Worm (Caenorhabditis elegans) whole organism, mixed stage, embryonic: ENCODE data around the gene eef-1A.2.

Experiments
- M03D4.4 ChIP-seq: sonication (generic microtip); optimal IDR thresholded peaks from 2 replicates; lab custom pipeline; 2017; ENCODE audit warnings: mild to moderate bottlenecking, missing genetic modification characterization, missing compliant biosample characterization
- bed-3 ChIP-seq: fragments of 200-800 bp; sonication (Bioruptor generic); optimal IDR thresholded peaks from 3 replicates; lab custom pipeline; 2018; ENCODE audit warnings: mild to moderate bottlenecking, missing genetic modification characterization, moderate library complexity, missing compliant biosample characterization
- blmp-1 ChIP-seq: fragments of 150-350 bp; optimal IDR thresholded peaks from 2 replicates; lab custom pipeline; 2014; ENCODE audit warnings: missing biosample characterization, missing genetic modification characterization
- ceh-39 ChIP-seq: fragments of 150-350 bp; optimal IDR thresholded peaks from 2 replicates; lab custom pipeline; 2014; ENCODE audit warnings: missing biosample characterization, missing genetic modification characterization
- ceh-43 ChIP-seq: fragments of 200-800 bp; sonication (Bioruptor generic); optimal IDR thresholded peaks from 2 replicates; lab custom pipeline; 2018; ENCODE audit warnings: mild to moderate bottlenecking, missing genetic modification characterization, moderate library complexity, missing compliant biosample characterization
- ceh-83 ChIP-seq: fragments of 200-800 bp; sonication (Bioruptor generic); optimal IDR thresholded peaks from 2 replicates; lab custom pipeline; 2018; ENCODE audit warnings: mild to moderate bottlenecking, missing genetic modification characterization, missing compliant biosample characterization
- ces-1 ChIP-seq: fragments of 150-350 bp; optimal IDR thresholded peaks from 2 replicates; lab custom pipeline; 2014; ENCODE audit warnings: missing biosample characterization, missing genetic modification reagents, missing genetic modification characterization
- cnd-1 ChIP-seq: fragments of 200-800 bp; sonication (Bioruptor generic); optimal IDR thresholded peaks from 2 replicates; lab custom pipeline; 2018; ENCODE audit warnings: mild to moderate bottlenecking, missing genetic modification characterization, missing compliant biosample characterization
- drap-1 ChIP-seq: fragments of 200-800 bp; sonication (Bioruptor generic); optimal IDR thresholded peaks from 3 replicates; lab custom pipeline; 2018; ENCODE audit warnings: mild to moderate bottlenecking, missing genetic modification characterization, missing compliant biosample characterization
- elt-1 ChIP-seq: sonication (generic microtip); optimal IDR thresholded peaks from 2 replicates; lab custom pipeline; 2017; ENCODE audit warnings: missing genetic modification characterization, mild to moderate bottlenecking, missing compliant biosample characterization, antibody characterized with exemption, moderate library complexity, borderline replicate concordance; ENCODE audit not compliant: insufficient read depth
- elt-3 ChIP-seq: fragments of 150-350 bp; optimal IDR thresholded peaks from 2 replicates; lab custom pipeline; 2014; ENCODE audit warnings: missing biosample characterization, missing genetic modification characterization
- ham-2 ChIP-seq: fragments of 200-800 bp; sonication (Bioruptor generic); optimal IDR thresholded peaks from 2 replicates; lab custom pipeline; 2018; ENCODE audit warnings: mild to moderate bottlenecking, missing genetic modification characterization, missing compliant biosample characterization
- hlh-1 ChIP-seq: fragments of 150-350 bp; optimal IDR thresholded peaks from 2 replicates; lab custom pipeline; 2014; ENCODE audit warnings: missing biosample characterization, missing genetic modification reagents, missing genetic modification characterization
- lin-13 ChIP-seq: fragments of 150-350 bp; optimal IDR thresholded peaks from 2 replicates; lab custom pipeline; 2014; ENCODE audit warnings: missing biosample characterization, missing genetic modification characterization
- lin-32 ChIP-seq: fragments of 200-800 bp; sonication (Bioruptor generic); optimal IDR thresholded peaks from 2 replicates; lab custom pipeline; 2018; ENCODE audit warnings: mild to moderate bottlenecking, missing genetic modification characterization, missing compliant biosample characterization
- lsy-2 ChIP-seq: fragments of 150-350 bp; optimal IDR thresholded peaks from 2 replicates; lab custom pipeline; 2014; ENCODE audit warnings: missing biosample characterization, missing genetic modification characterization
- mab-5 ChIP-seq: fragments of 150-350 bp; optimal IDR thresholded peaks from 2 replicates; lab custom pipeline; 2014; ENCODE audit warnings: missing biosample characterization, missing genetic modification characterization
- mep-1 ChIP-seq: fragments of 150-350 bp; optimal IDR thresholded peaks from 2 replicates; lab custom pipeline; 2017; ENCODE audit warnings: missing biosample characterization, missing genetic modification reagents, missing genetic modification characterization, inconsistent platforms
- mls-2 ChIP-seq: sonication (generic microtip); optimal IDR thresholded peaks from 2 replicates; lab custom pipeline; 2016; ENCODE audit warnings: mild to moderate bottlenecking, missing genetic modification characterization, moderate library complexity, missing compliant biosample characterization
- nhr-12 ChIP-seq: fragments of 150-350 bp; optimal IDR thresholded peaks from 2 replicates; lab custom pipeline; 2014; ENCODE audit warnings: missing biosample characterization, missing genetic modification characterization
- nhr-2 ChIP-seq: fragments of 150-350 bp; optimal IDR thresholded peaks from 2 replicates; lab custom pipeline; 2014; ENCODE audit warnings: missing biosample characterization, missing genetic modification characterization
- nhr-237 ChIP-seq: fragments of 150-350 bp; optimal IDR thresholded peaks from 2 replicates; lab custom pipeline; 2014; ENCODE audit warnings: missing biosample characterization, missing genetic modification characterization
- nhr-28 ChIP-seq: fragments of 150-350 bp; optimal IDR thresholded peaks from 2 replicates; lab custom pipeline; 2014; ENCODE audit warnings: missing biosample characterization, missing genetic modification characterization
- nhr-76 ChIP-seq: sonication (generic microtip); optimal IDR thresholded peaks from 2 replicates; lab custom pipeline; 2017; ENCODE audit warnings: missing biosample characterization, missing genetic modification characterization
- pha-4 ChIP-seq: fragments of 150-350 bp; optimal IDR thresholded peaks from 2 replicates; lab custom pipeline; 2018; ENCODE audit warnings: missing biosample characterization, missing genetic modification reagents, missing genetic modification characterization
- sem-2 ChIP-seq: fragments of 200-800 bp; sonication (Bioruptor generic); optimal IDR thresholded peaks from 2 replicates; lab custom pipeline; 2018; ENCODE audit warnings: mild to moderate bottlenecking, missing genetic modification characterization, missing compliant biosample characterization
- snpc-4 ChIP-seq: fragments of 150-350 bp; optimal IDR thresholded peaks from 2 replicates; lab custom pipeline; 2014; ENCODE audit warnings: missing biosample characterization, missing genetic modification characterization
- sptf-1 ChIP-seq: sonication (generic microtip); optimal IDR thresholded peaks from 2 replicates; lab custom pipeline; 2017; ENCODE audit warnings: mild to moderate bottlenecking, missing genetic modification characterization, moderate library complexity, missing compliant biosample characterization
- tbx-8 ChIP-seq: fragments of 200-800 bp; sonication (Bioruptor generic); optimal IDR thresholded peaks from 2 replicates; lab custom pipeline; 2018; ENCODE audit warnings: mild to moderate bottlenecking, missing genetic modification characterization, moderate library complexity, missing compliant biosample characterization
- unc-120 ChIP-seq: sonication (generic microtip); optimal IDR thresholded peaks from 2 replicates; lab custom pipeline; 2017; ENCODE audit warnings: missing genetic modification characterization, missing compliant biosample characterization; ENCODE audit not compliant: poor library complexity, severe bottlenecking
- unc-39 ChIP-seq: fragments of 150-350 bp; optimal IDR thresholded peaks from 2 replicates; lab custom pipeline; 2014; ENCODE audit warnings: missing biosample characterization, missing genetic modification characterization
- unc-62 ChIP-seq: fragments of 150-350 bp; optimal IDR thresholded peaks from 2 replicates; lab custom pipeline; 2014; ENCODE audit warnings: missing biosample characterization, missing genetic modification reagents, missing genetic modification characterization
- zip-8 ChIP-seq: fragments of 150-350 bp; optimal IDR thresholded peaks from 2 replicates; lab custom pipeline; 2014; ENCODE audit warnings: missing biosample characterization, missing genetic modification characterization
- ztf-11 ChIP-seq: fragments of 150-350 bp; optimal IDR thresholded peaks from 2 replicates; lab custom pipeline; 2014; ENCODE audit warnings: missing biosample characterization, missing genetic modification characterization

eef-1A.2 gene

DNA sequence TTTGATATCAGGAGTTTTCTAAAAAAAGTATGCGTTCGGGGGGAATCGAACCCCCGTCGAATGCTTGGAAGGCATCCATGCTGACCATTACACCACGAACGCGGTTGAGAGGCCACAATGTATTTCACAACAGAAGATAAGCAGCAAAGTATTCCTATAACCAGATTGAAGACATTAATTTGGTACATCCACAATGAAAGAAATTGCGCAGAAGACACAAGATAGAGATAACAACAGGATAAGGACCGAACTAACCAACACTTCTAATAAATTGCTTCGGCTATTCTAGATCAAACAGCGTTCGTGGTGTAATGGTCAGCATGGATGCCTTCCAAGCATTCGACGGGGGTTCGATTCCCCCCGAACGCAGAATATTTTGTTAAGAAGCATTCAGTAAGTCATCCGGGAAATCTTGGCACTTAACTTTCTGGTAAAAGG is 29.1 kb upstream of the eef-1A.2 start:
- TF ChIP-seq unc-120 (tag; lab: Kevin White, UChicago) (peak; percentile 41), sptf-1 (peak; percentile 48), drap-1 (GFP tag; lab: Kevin White, UChicago) (peak; percentile 20), mep-1 (no peak), nhr-2 (no peak), ces-1 (GFP tag; lab: Kevin White, UChicago) (no peak), elt-3 (tag; lab: Kevin White, UChicago) (no peak), cnd-1 (tag; lab: Kevin White, UChicago) (peak; percentile 46), sem-2 (GFP tag; lab: Kevin White, UChicago) (peak; percentile 19), pha-4 (tag; lab: Kevin White, UChicago) (no peak), hlh-1 (tag; lab: Kevin White, UChicago) (no peak), ceh-39 (tag; lab: Kevin White, UChicago) (no peak), ztf-11 (tag; lab: Kevin White, UChicago) (no peak), nhr-28 (tag; lab: Kevin White, UChicago) (no peak), lin-32 (GFP tag; lab: Kevin White, UChicago) (peak; percentile 28), tbx-8 (GFP tag; lab: Kevin White, UChicago) (peak; percentile 26), mls-2 (tag; lab: Kevin White, UChicago) (peak; percentile 19), ceh-43 (GFP tag; lab: Kevin White, UChicago) (peak; percentile 6), M03D4.4 (tag; lab: Kevin White, UChicago) (peak; percentile 69), nhr-12 (tag; lab: Kevin White, UChicago) (no peak), ceh-83 (GFP tag; lab: Kevin White, UChicago) (peak; percentile 62), lin-13 (tag; lab: Kevin White, UChicago) (no peak), mab-5 (tag; lab: Kevin White, UChicago) (no peak), nhr-76 (no peak), ham-2 (peak; percentile 51), bed-3 (GFP tag; lab: Kevin White, UChicago) (no peak)

- TF ChIP-seq unc-62 (GFP tag; lab: Kevin White, UChicago) = no peak
- TF ChIP-seq sptf-1 = no peak
- peak; percentile 17 for TF ChIP-seq ces-1 (GFP tag; lab: Kevin White, UChicago)
- TF ChIP-seq pha-4 (tag; lab: Kevin White, UChicago) = no peak
Observed at ce11 chrX:7798248-7799020, 25.0 kb upstream of the eef-1A.2 start, which contains the start of gene adm-4. Gene adm-4, minus strand, starts transcription at chrX:7798298.

- TF ChIP-seq snpc-4 (tag; lab: Kevin White, UChicago) (no peak), ham-2 (no peak), mls-2 (tag; lab: Kevin White, UChicago) (no peak), ceh-43 (GFP tag; lab: Kevin White, UChicago) (no peak), drap-1 (GFP tag; lab: Kevin White, UChicago) (no peak), nhr-12 (tag; lab: Kevin White, UChicago) (no peak), ztf-11 (tag; lab: Kevin White, UChicago) (no peak), sem-2 (GFP tag; lab: Kevin White, UChicago) (no peak), ceh-39 (tag; lab: Kevin White, UChicago) (no peak), elt-1 (tag; lab: Kevin White, UChicago) (no peak), nhr-2 (no peak), blmp-1 (tag; lab: Kevin White, UChicago) (no peak), mep-1 (no peak), nhr-28 (tag; lab: Kevin White, UChicago) (no peak), mab-5 (tag; lab: Kevin White, UChicago) (no peak), pha-4 (tag; lab: Kevin White, UChicago) (no peak)
Observed at ce11 chrX:7799680-7800079, 23.8 kb upstream of the eef-1A.2 start, which contains the start of gene gpx-7. Gene gpx-7, minus strand, starts transcription at chrX:7799780.

DNA sequence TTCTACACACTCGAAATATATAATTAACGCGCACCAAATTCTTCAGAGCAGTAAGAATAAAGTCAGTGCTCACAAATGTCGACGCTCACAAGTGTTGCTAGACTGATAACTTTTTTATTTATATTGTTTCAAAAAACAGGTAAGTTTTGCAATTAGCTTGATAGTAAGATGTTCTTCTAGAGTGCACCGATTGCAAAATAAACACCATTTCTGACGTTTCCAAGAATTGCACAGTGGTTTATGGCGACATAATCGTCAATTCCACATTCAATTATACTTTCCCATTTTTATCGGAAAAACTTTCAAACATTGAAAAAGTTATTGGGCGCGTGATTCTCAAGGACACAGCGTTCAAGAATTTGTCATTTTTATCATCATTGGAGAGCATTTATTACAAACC is 23.1 kb upstream of the eef-1A.2 start:
- TF ChIP-seq ztf-11 (tag; lab: Kevin White, UChicago) = no peak
- no peak for TF ChIP-seq M03D4.4 (tag; lab: Kevin White, UChicago)
- no peak for TF ChIP-seq mls-2 (tag; lab: Kevin White, UChicago)
- TF ChIP-seq elt-3 (tag; lab: Kevin White, UChicago) = no peak
- TF ChIP-seq lin-13 (tag; lab: Kevin White, UChicago) = no peak
- TF ChIP-seq ham-2 = no peak
- no peak for TF ChIP-seq snpc-4 (tag; lab: Kevin White, UChicago)
- no peak for TF ChIP-seq tbx-8 (GFP tag; lab: Kevin White, UChicago)
- no peak for TF ChIP-seq unc-39 (tag; lab: Kevin White, UChicago)
- TF ChIP-seq lin-32 (GFP tag; lab: Kevin White, UChicago) = no peak
- no peak for TF ChIP-seq bed-3 (GFP tag; lab: Kevin White, UChicago)
- no peak for TF ChIP-seq lsy-2 (tag; lab: Kevin White, UChicago)
- TF ChIP-seq ces-1 (GFP tag; lab: Kevin White, UChicago) = no peak
- no peak for TF ChIP-seq nhr-76
- TF ChIP-seq nhr-237 (tag; lab: Kevin White, UChicago) = no peak
- no peak for TF ChIP-seq pha-4 (tag; lab: Kevin White, UChicago)
- no peak for TF ChIP-seq zip-8 (tag; lab: Kevin White, UChicago)
- no peak for TF ChIP-seq mab-5 (tag; lab: Kevin White, UChicago)
- TF ChIP-seq unc-120 (tag; lab: Kevin White, UChicago) = no peak
- TF ChIP-seq nhr-2 = no peak
